Fruit fly (Drosophila melanogaster): ENCODE data around the gene CG6283.

Gene CG6283

dm6 chr3R:26996642-26997041, 24.5 kb downstream of the CG6283 start, which contains the start of gene RYa-R:
Gene RYa-R, plus strand, starts transcription at chr3R:26996980.
- TF ChIP-seq Crg-1 (GFP tag; optimal IDR thresholded peaks at IDR 0.05) (no peak), toe (GFP tag; optimal IDR thresholded peaks at IDR 0.05) (no peak), CG1620 (GFP tag; optimal IDR thresholded peaks at IDR 0.05) (no peak), cic (GFP tag; optimal IDR thresholded peaks at IDR 0.05) (no peak), CG33017 (tag; optimal IDR thresholded peaks at IDR 0.05) (no peak), cnc (optimal IDR thresholded peaks at IDR 0.05) (no peak), Mnt (GFP tag; optimal IDR thresholded peaks at IDR 0.05) (no peak), ovo (GFP tag; optimal IDR thresholded peaks at IDR 0.05) (no peak), tj (GFP tag; optimal IDR thresholded peaks at IDR 0.05) (no peak), Clk (GFP tag; optimal IDR thresholded peaks at IDR 0.05) (no peak), bab1 (GFP tag; optimal IDR thresholded peaks at IDR 0.05) (no peak), kay (GFP tag; ENCODE audit: borderline replicate concordance) (no peak), CG12768 (GFP tag; optimal IDR thresholded peaks at IDR 0.05) (no peak), CG7101 (tag; optimal IDR thresholded peaks at IDR 0.05) (no peak), CG5204 (GFP tag; optimal IDR thresholded peaks at IDR 0.05) (no peak), CG14711 (tag; optimal IDR thresholded peaks at IDR 0.05) (no peak), CG11617 (GFP tag; optimal IDR thresholded peaks at IDR 0.05) (no peak)

dm6 chr3R:26994532-26994931, 26.6 kb downstream of the CG6283 start, which contains the start of gene TwdlC:
Gene TwdlC, plus strand, starts transcription at chr3R:26994832.
- TF ChIP-seq CG5204 (GFP tag; optimal IDR thresholded peaks at IDR 0.05) (no peak), cnc (optimal IDR thresholded peaks at IDR 0.05) (no peak), tj (GFP tag; optimal IDR thresholded peaks at IDR 0.05) (no peak), CG1620 (GFP tag; optimal IDR thresholded peaks at IDR 0.05) (no peak), CG12768 (GFP tag; optimal IDR thresholded peaks at IDR 0.05) (no peak), Mnt (GFP tag; optimal IDR thresholded peaks at IDR 0.05) (no peak), CG14711 (tag; optimal IDR thresholded peaks at IDR 0.05) (no peak), Hr96 (GFP tag; optimal IDR thresholded peaks at IDR 0.05) (no peak), CG7045 (GFP tag; optimal IDR thresholded peaks at IDR 0.05) (no peak), pad (GFP tag; optimal IDR thresholded peaks at IDR 0.05) (no peak), bab1 (GFP tag; optimal IDR thresholded peaks at IDR 0.05) (no peak), ovo (GFP tag; optimal IDR thresholded peaks at IDR 0.05) (no peak), kay (GFP tag; ENCODE audit: borderline replicate concordance) (no peak), Crg-1 (GFP tag; optimal IDR thresholded peaks at IDR 0.05) (no peak), CG33017 (tag; optimal IDR thresholded peaks at IDR 0.05) (no peak), CG11617 (GFP tag; optimal IDR thresholded peaks at IDR 0.05) (no peak), Clk (GFP tag; optimal IDR thresholded peaks at IDR 0.05) (no peak), CG7101 (tag; optimal IDR thresholded peaks at IDR 0.05) (no peak)

- TF ChIP-seq kay (GFP tag; ENCODE audit: borderline replicate concordance) (no peak), CG5204 (GFP tag; optimal IDR thresholded peaks at IDR 0.05) (no peak), bab1 (GFP tag; optimal IDR thresholded peaks at IDR 0.05) (no peak), Crg-1 (GFP tag; optimal IDR thresholded peaks at IDR 0.05) (no peak), CG7101 (tag; optimal IDR thresholded peaks at IDR 0.05) (peak; percentile 7), Hr96 (GFP tag; optimal IDR thresholded peaks at IDR 0.05) (no peak), tj (GFP tag; optimal IDR thresholded peaks at IDR 0.05) (no peak), CG14711 (tag; optimal IDR thresholded peaks at IDR 0.05) (peak; percentile 30), CG1620 (GFP tag; optimal IDR thresholded peaks at IDR 0.05) (no peak), pad (GFP tag; optimal IDR thresholded peaks at IDR 0.05) (no peak), cic (GFP tag; optimal IDR thresholded peaks at IDR 0.05) (no peak), Mnt (GFP tag; optimal IDR thresholded peaks at IDR 0.05) (no peak), Clk (GFP tag; optimal IDR thresholded peaks at IDR 0.05) (no peak), toe (GFP tag; optimal IDR thresholded peaks at IDR 0.05) (peak; percentile 18), ovo (GFP tag; optimal IDR thresholded peaks at IDR 0.05) (no peak), CG12768 (GFP tag; optimal IDR thresholded peaks at IDR 0.05) (no peak), CG7045 (GFP tag; optimal IDR thresholded peaks at IDR 0.05) (peak; percentile 21), CG11617 (GFP tag; optimal IDR thresholded peaks at IDR 0.05) (no peak), CG33017 (tag; optimal IDR thresholded peaks at IDR 0.05) (no peak), cnc (optimal IDR thresholded peaks at IDR 0.05) (no peak)
These were observed 31.2 kb downstream of the CG6283 start, which contains the start of gene CG31076 for dm6 chr3R:26989802-26990509. Gene CG31076, minus strand, starts transcription at chr3R:26989852.

dm6 chr3R:26988412-26988981, 32.7 kb downstream of the CG6283 start, which contains the start of gene CG31075:
Gene CG31075, minus strand, starts transcription at chr3R:26988517.
- TF ChIP-seq Crg-1 (GFP tag; optimal IDR thresholded peaks at IDR 0.05): no peak
- no peak for TF ChIP-seq tj (GFP tag; optimal IDR thresholded peaks at IDR 0.05)
- peak; percentile 52 for TF ChIP-seq CG5204 (GFP tag; optimal IDR thresholded peaks at IDR 0.05)
- TF ChIP-seq pad (GFP tag; optimal IDR thresholded peaks at IDR 0.05): peak; percentile 55
- TF ChIP-seq CG14711 (tag; optimal IDR thresholded peaks at IDR 0.05): peak; percentile 83
- peak; percentile 91 for TF ChIP-seq cic (GFP tag; optimal IDR thresholded peaks at IDR 0.05)
- TF ChIP-seq CG7045 (GFP tag; optimal IDR thresholded peaks at IDR 0.05): peak; percentile 69
- peak; percentile 20 for TF ChIP-seq Hr96 (GFP tag; optimal IDR thresholded peaks at IDR 0.05)
- TF ChIP-seq CG1620 (GFP tag; optimal IDR thresholded peaks at IDR 0.05): no peak
- peak; percentile 34 for TF ChIP-seq Mnt (GFP tag; optimal IDR thresholded peaks at IDR 0.05)
- no peak for TF ChIP-seq kay (GFP tag; ENCODE audit: borderline replicate concordance)
- no peak for TF ChIP-seq cnc (optimal IDR thresholded peaks at IDR 0.05)
- no peak for TF ChIP-seq ovo (GFP tag; optimal IDR thresholded peaks at IDR 0.05)
- peak; percentile 38 for TF ChIP-seq CG11617 (GFP tag; optimal IDR thresholded peaks at IDR 0.05)
- peak; percentile 51 for TF ChIP-seq toe (GFP tag; optimal IDR thresholded peaks at IDR 0.05)
- peak; percentile 87 for TF ChIP-seq CG33017 (tag; optimal IDR thresholded peaks at IDR 0.05)
- TF ChIP-seq Clk (GFP tag; optimal IDR thresholded peaks at IDR 0.05): no peak
- peak; percentile 68 for TF ChIP-seq bab1 (GFP tag; optimal IDR thresholded peaks at IDR 0.05)
- TF ChIP-seq CG12768 (GFP tag; optimal IDR thresholded peaks at IDR 0.05): peak; percentile 79
- peak; percentile 86 for TF ChIP-seq CG7101 (tag; optimal IDR thresholded peaks at IDR 0.05)

- TF ChIP-seq cnc (optimal IDR thresholded peaks at IDR 0.05): no peak
- TF ChIP-seq cic (GFP tag; optimal IDR thresholded peaks at IDR 0.05): peak; percentile 85
- peak; percentile 30 for TF ChIP-seq CG33017 (tag; optimal IDR thresholded peaks at IDR 0.05)
- TF ChIP-seq CG7045 (GFP tag; optimal IDR thresholded peaks at IDR 0.05): peak; percentile 51
- TF ChIP-seq Mnt (GFP tag; optimal IDR thresholded peaks at IDR 0.05): peak; percentile 8
- TF ChIP-seq tj (GFP tag; optimal IDR thresholded peaks at IDR 0.05): no peak
- TF ChIP-seq CG14711 (tag; optimal IDR thresholded peaks at IDR 0.05): peak; percentile 31
- TF ChIP-seq CG11617 (GFP tag; optimal IDR thresholded peaks at IDR 0.05): no peak
- TF ChIP-seq kay (GFP tag; ENCODE audit: borderline replicate concordance): no peak
- no peak for TF ChIP-seq Hr96 (GFP tag; optimal IDR thresholded peaks at IDR 0.05)
- TF ChIP-seq pad (GFP tag; optimal IDR thresholded peaks at IDR 0.05): no peak
- peak; percentile 67 for TF ChIP-seq CG12768 (GFP tag; optimal IDR thresholded peaks at IDR 0.05)
- TF ChIP-seq CG7101 (tag; optimal IDR thresholded peaks at IDR 0.05): peak; percentile 3
These were observed 33.7 kb downstream of the CG6283 start for dm6 chr3R:26987455-26987854.

Data from whole organism, adult.